Worm (Caenorhabditis elegans) whole organism, L2 larva: Measurements from ENCODE around the gene sox-2.

Experiments used
- aly-2 ChIP-seq: fragments of 150-350 bp; optimal IDR thresholded peaks from 2 replicates; lab custom pipeline; 2014; ENCODE audit warnings: missing biosample characterization, missing genetic modification characterization
- nhr-11 ChIP-seq: fragments of 150-350 bp; optimal IDR thresholded peaks from 2 replicates; lab custom pipeline; 2014; ENCODE audit warnings: missing biosample characterization, missing genetic modification characterization
- nhr-12 ChIP-seq: fragments of 150-350 bp; optimal IDR thresholded peaks from 2 replicates; lab custom pipeline; 2014; ENCODE audit warnings: missing biosample characterization, missing genetic modification characterization
- nhr-237 ChIP-seq: fragments of 150-350 bp; optimal IDR thresholded peaks from 2 replicates; lab custom pipeline; 2014; ENCODE audit warnings: missing biosample characterization, missing genetic modification characterization
- peb-1 ChIP-seq: fragments of 150-350 bp; optimal IDR thresholded peaks from 2 replicates; lab custom pipeline; 2014; ENCODE audit warnings: missing biosample characterization, missing genetic modification characterization

DNA sequence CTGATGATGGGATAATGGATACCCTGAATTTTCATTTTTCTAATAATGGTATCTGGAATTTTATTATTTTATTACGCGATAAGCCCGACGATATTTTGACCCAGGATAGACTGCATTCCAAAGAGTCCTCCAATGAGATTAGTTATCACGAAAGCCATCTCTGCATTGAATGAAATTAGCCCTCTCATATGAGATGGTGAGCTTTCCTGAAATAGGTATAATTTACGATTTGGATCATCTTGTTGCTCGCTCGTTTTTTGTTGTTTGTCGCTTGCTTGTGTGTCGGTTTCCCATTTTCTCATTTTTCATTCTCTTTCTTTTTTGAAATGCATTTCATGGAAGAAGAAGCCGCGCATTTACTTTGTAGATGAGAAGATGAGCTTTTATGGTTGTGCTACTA is 28.0 kb upstream of the sox-2 start:
- no peak for TF ChIP-seq nhr-237 (tag; lab: Kevin White, UChicago)
- TF ChIP-seq peb-1 (tag; lab: Kevin White, UChicago): no peak
- TF ChIP-seq aly-2 (tag; lab: Kevin White, UChicago): no peak
- no peak for TF ChIP-seq nhr-12 (tag; lab: Kevin White, UChicago)
- TF ChIP-seq nhr-11 (tag; lab: Kevin White, UChicago): no peak
